Worm (Caenorhabditis elegans): ENCODE measurements around the gene F28C1.3.

ce11 chrV:12491070-12491643 lies 22.7 kb downstream of the F28C1.3 start:
- TF ChIP-seq nhr-76 (tag; optimal IDR thresholded peaks at IDR 0.05) (no peak), elt-1 (tag; optimal IDR thresholded peaks at IDR 0.05; ENCODE audit: borderline replicate concordance, insufficient read depth) (no peak), nhr-237 (tag; optimal IDR thresholded peaks at IDR 0.05) (no peak), lsy-2 (tag; optimal IDR thresholded peaks at IDR 0.05) (no peak)
